Fruit fly (Drosophila melanogaster) whole organism, embryonic: ENCODE results near the gene CG4278.

ENCODE experiments used
- ATbp ChIP-seq: fragments of 200-800 bp; sonication (Bioruptor generic); optimal IDR thresholded peaks from 2 replicates; lab custom pipeline; 2017; ENCODE audit warnings: missing biosample characterization, mild to moderate bottlenecking, missing genetic modification characterization, missing genetic modification reagents
- Awh ChIP-seq: fragments of 200-800 bp; sonication (Bioruptor generic); IDR thresholded peaks from 2 replicates; pipeline ENCODE4, ENCODE4 v1.3.6; 2022; ENCODE audit warnings: missing biosample characterization, missing genetic modification characterization
- B-H1 ChIP-seq: fragments of 200-800 bp; sonication (Bioruptor generic); IDR thresholded peaks from 3 replicates; pipeline ENCODE4 v1.3.6; 2022; ENCODE audit warnings: missing biosample characterization, missing genetic modification characterization
- CG14050 ChIP-seq: fragments of 200-800 bp; sonication (Bioruptor generic); IDR thresholded peaks from 3 replicates; pipeline ENCODE4 v1.3.6; 2022; ENCODE audit warnings: missing biosample characterization, missing genetic modification characterization
- CG15479 ChIP-seq: fragments of 200-800 bp; sonication (Bioruptor generic); optimal IDR thresholded peaks from 3 replicates; lab custom pipeline; 2019; ENCODE audit warnings: missing biosample characterization, mild to moderate bottlenecking, missing genetic modification characterization, moderate library complexity
- CG15696 ChIP-seq: fragments of 200-800 bp; sonication (Bioruptor generic); optimal IDR thresholded peaks from 2 replicates; lab custom pipeline; 2019; ENCODE audit warnings: missing biosample characterization, mild to moderate bottlenecking, missing genetic modification characterization, moderate library complexity
- CG16863 ChIP-seq: fragments of 200-800 bp; sonication (Bioruptor generic); optimal IDR thresholded peaks from 3 replicates; lab custom pipeline; 2016; ENCODE audit warnings: missing biosample characterization, missing genetic modification characterization
- CG17612 ChIP-seq: fragments of 200-800 bp; sonication (Bioruptor generic); IDR thresholded peaks from 2 replicates; pipeline ENCODE4 v1.3.6; 2022; ENCODE audit warnings: missing biosample characterization, missing genetic modification characterization
- CG3163 ChIP-seq: fragments of 200-800 bp; sonication (Bioruptor generic); optimal IDR thresholded peaks from 3 replicates; lab custom pipeline; 2016; ENCODE audit warnings: missing biosample characterization, missing genetic modification characterization
- CG4424 ChIP-seq: fragments of 200-800 bp; sonication (Bioruptor generic); optimal IDR thresholded peaks from 3 replicates; lab custom pipeline; 2016; ENCODE audit warnings: missing biosample characterization, missing genetic modification characterization
- CG6272 ChIP-seq: fragments of 200-800 bp; sonication (Bioruptor generic); IDR thresholded peaks from 2 replicates; pipeline ENCODE4 v1.3.6; 2022; ENCODE audit warnings: missing biosample characterization, missing genetic modification characterization
- CG8089 ChIP-seq: fragments of 200-800 bp; sonication (Bioruptor generic); optimal IDR thresholded peaks from 3 replicates; lab custom pipeline; 2016; ENCODE audit warnings: missing biosample characterization, missing genetic modification characterization
- CG9609 ChIP-seq: fragments of 200-800 bp; sonication (Bioruptor generic); optimal IDR thresholded peaks from 3 replicates; lab custom pipeline; 2016; ENCODE audit warnings: missing biosample characterization, missing genetic modification characterization
- Chrac-16 ChIP-seq: fragments of 200-800 bp; sonication (Bioruptor generic); optimal IDR thresholded peaks from 3 replicates; lab custom pipeline; 2016; ENCODE audit warnings: missing biosample characterization, missing genetic modification characterization
- H15 ChIP-seq: fragments of 200-800 bp; sonication (Bioruptor generic); IDR thresholded peaks from 3 replicates; pipeline ENCODE4 v1.3.6; 2022; ENCODE audit warnings: missing biosample characterization, missing genetic modification characterization
- Hand ChIP-seq: fragments of 200-800 bp; sonication (Bioruptor generic); optimal IDR thresholded peaks from 2 replicates; lab custom pipeline; 2017; ENCODE audit warnings: mild to moderate bottlenecking, missing biosample characterization, missing genetic modification reagents, missing genetic modification characterization
- HmgD ChIP-seq: fragments of 200-800 bp; sonication (Bioruptor generic); optimal IDR thresholded peaks from 3 replicates; lab custom pipeline; 2016; ENCODE audit warnings: missing biosample characterization, missing genetic modification characterization
- Max ChIP-seq: fragments of 200-800 bp; sonication (Bioruptor generic); optimal IDR thresholded peaks from 2 replicates; lab custom pipeline; 2016; ENCODE audit warnings: missing biosample characterization, mild to moderate bottlenecking, missing genetic modification characterization
- Myb ChIP-seq: fragments of 200-800 bp; sonication (Bioruptor generic); optimal IDR thresholded peaks from 2 replicates; lab custom pipeline; 2016; ENCODE audit warnings: missing biosample characterization, missing genetic modification characterization
- Nf-YC ChIP-seq: fragments of 200-800 bp; optimal IDR thresholded peaks from 3 replicates; lab custom pipeline; 2019; ENCODE audit warnings: missing biosample characterization, mild to moderate bottlenecking, missing genetic modification characterization, moderate library complexity
- Oli ChIP-seq: fragments of 200-800 bp; sonication (Bioruptor generic); optimal IDR thresholded peaks from 2 replicates; lab custom pipeline; 2018; ENCODE audit warnings: missing biosample characterization, mild to moderate bottlenecking, missing genetic modification characterization, moderate library complexity
- PHDP ChIP-seq: fragments of 200-800 bp; sonication (Bioruptor generic); optimal IDR thresholded peaks from 3 replicates; lab custom pipeline; 2018; ENCODE audit warnings: missing biosample characterization, mild to moderate bottlenecking, missing genetic modification characterization, moderate library complexity
- Side ChIP-seq: fragments of 200-800 bp; sonication (Bioruptor generic); optimal IDR thresholded peaks from 2 replicates; lab custom pipeline; 2016; ENCODE audit warnings: missing biosample characterization, missing genetic modification characterization
- TFAM ChIP-seq: fragments of 200-800 bp; sonication (Bioruptor generic); optimal IDR thresholded peaks from 2 replicates; lab custom pipeline; 2017; ENCODE audit warnings: missing biosample characterization, missing genetic modification characterization, inconsistent platforms
- Trl ChIP-seq, 3 experiments: fragments of >200 bp in 2 of 3; fragments of 200-800 bp in 1 of 3; sonication (Bioruptor generic) in 1 of 3; optimal IDR thresholded peaks; 2 replicates in 1 of 3; 3 replicates in 2 of 3; lab custom pipeline; 2016 to 2017; ENCODE audit warnings: missing biosample characterization in 1 of 3, missing genetic modification characterization in 1 of 3
- al ChIP-seq: fragments of 200-800 bp; sonication (Bioruptor generic); IDR thresholded peaks from 2 replicates; pipeline ENCODE4 v1.3.6; 2022; ENCODE audit warnings: missing biosample characterization, missing genetic modification characterization
- amos ChIP-seq: fragments of 200-800 bp; sonication (Bioruptor generic); IDR thresholded peaks from 2 replicates; pipeline ENCODE4 v1.3.6; 2022; ENCODE audit warnings: missing biosample characterization, missing genetic modification characterization; ENCODE audit not compliant: partially characterized antibody
- ase ChIP-seq: fragments of 200-800 bp; sonication (Bioruptor generic); IDR thresholded peaks from 3 replicates; pipeline ENCODE4 v1.3.6; 2022; ENCODE audit warnings: missing biosample characterization, missing genetic modification characterization
- cas ChIP-seq: fragments of 200-800 bp; sonication (Bioruptor generic); IDR thresholded peaks from 2 replicates; pipeline ENCODE4 v1.3.6; 2022; ENCODE audit warnings: missing biosample characterization, missing genetic modification characterization
- crol ChIP-seq: fragments of 200-800 bp; sonication (Bioruptor generic); IDR thresholded peaks from 2 replicates; pipeline ENCODE4 v1.3.6; 2022; ENCODE audit warnings: missing biosample characterization, missing genetic modification characterization
- dm ChIP-seq: fragments of 200-800 bp; sonication (Bioruptor generic); optimal IDR thresholded peaks from 3 replicates; lab custom pipeline; 2016; ENCODE audit warnings: missing biosample characterization, missing genetic modification characterization
- en ChIP-seq: fragments of 200-800 bp; sonication (Bioruptor generic); optimal IDR thresholded peaks from 2 replicates; lab custom pipeline; 2016; ENCODE audit warnings: missing biosample characterization, missing genetic modification characterization
- fru ChIP-seq: fragments of >200 bp; optimal IDR thresholded peaks from 2 replicates; lab custom pipeline; 2017
- ftz-f1 ChIP-seq: fragments of 200-800 bp; sonication (Bioruptor generic); optimal IDR thresholded peaks from 2 replicates; lab custom pipeline; 2016; ENCODE audit warnings: missing biosample characterization, missing genetic modification characterization
- gcm2 ChIP-seq: fragments of 200-800 bp; sonication (Bioruptor generic); optimal IDR thresholded peaks from 2 replicates; lab custom pipeline; 2016; ENCODE audit warnings: missing biosample characterization, missing genetic modification characterization
- her ChIP-seq: fragments of 200-800 bp; sonication (Bioruptor generic); optimal IDR thresholded peaks from 2 replicates; lab custom pipeline; 2016; ENCODE audit warnings: missing biosample characterization, missing genetic modification characterization
- hkb ChIP-seq, 2 experiments: fragments of 200-800 bp in 1 of 2; fragments of >200 bp in 1 of 2; sonication (Bioruptor generic) in 1 of 2; IDR thresholded peaks in 1 of 2; optimal IDR thresholded peaks in 1 of 2; 2 replicates each; pipeline versions ENCODE4 v1.3.6 to Lab custom; 2017 to 2022; ENCODE audit warnings: missing biosample characterization in 1 of 2, missing genetic modification characterization in 1 of 2
- hth ChIP-seq: fragments of >200 bp; optimal IDR thresholded peaks from 2 replicates; lab custom pipeline; 2017; ENCODE audit warnings: inconsistent platforms
- inv ChIP-seq: fragments of 200-800 bp; sonication (Bioruptor generic); IDR thresholded peaks from 2 replicates; pipeline ENCODE4 v1.3.6; 2022; ENCODE audit warnings: missing biosample characterization, missing genetic modification characterization; ENCODE audit not compliant: partially characterized antibody
- klu ChIP-seq: fragments of 200-800 bp; sonication (Bioruptor generic); IDR thresholded peaks from 2 replicates; pipeline ENCODE4 v1.3.6; 2022; ENCODE audit warnings: missing biosample characterization, missing genetic modification characterization
- lilli ChIP-seq: fragments of 200-800 bp; sonication (Bioruptor generic); optimal IDR thresholded peaks from 3 replicates; lab custom pipeline; 2016; ENCODE audit warnings: missing biosample characterization, missing genetic modification characterization
- nau ChIP-seq: fragments of 200-800 bp; sonication (Bioruptor generic); optimal IDR thresholded peaks from 3 replicates; lab custom pipeline; 2017; ENCODE audit warnings: missing biosample characterization, mild to moderate bottlenecking, missing genetic modification characterization, missing genetic modification reagents
- peb ChIP-seq: fragments of 200-800 bp; sonication (Bioruptor generic); IDR thresholded peaks from 2 replicates; pipeline ENCODE4 v1.3.6; 2022; ENCODE audit warnings: missing biosample characterization, missing genetic modification characterization
- prd ChIP-seq, 3 experiments: fragments of >200 bp in 2 of 3; fragments of 200-800 bp in 1 of 3; sonication (Bioruptor generic) in 1 of 3; optimal IDR thresholded peaks in 2 of 3; IDR thresholded peaks in 1 of 3; 2 replicates in 2 of 3; 3 replicates in 1 of 3; pipeline versions ENCODE4 v1.3.6 to Lab custom; 2017 to 2022; ENCODE audit warnings: missing biosample characterization in 1 of 3, missing genetic modification characterization in 1 of 3
- sens ChIP-seq: fragments of 200-800 bp; sonication (Bioruptor generic); peaks from one replicate; lab custom pipeline; 2016; ENCODE audit warnings: missing biosample characterization, missing genetic modification characterization
- sens-2 ChIP-seq: fragments of 200-800 bp; sonication (Bioruptor generic); IDR thresholded peaks from 2 replicates; pipeline ENCODE4 v1.3.6; 2022; ENCODE audit warnings: missing biosample characterization, missing genetic modification characterization
- sob ChIP-seq: fragments of 200-800 bp; sonication (Bioruptor generic); IDR thresholded peaks from 2 replicates; pipeline ENCODE4 v1.3.6; 2022; ENCODE audit warnings: missing biosample characterization, missing genetic modification characterization
- tll ChIP-seq, 2 experiments: fragments of 200-800 bp in 1 of 2; fragments of >200 bp in 1 of 2; sonication (Bioruptor generic) in 1 of 2; optimal IDR thresholded peaks; 2 replicates each; lab custom pipeline; 2017 to 2019; ENCODE audit warnings: missing biosample characterization in 2 of 2, missing genetic modification characterization in 2 of 2, mild to moderate bottlenecking in 1 of 2, moderate library complexity in 1 of 2
- toy ChIP-seq: fragments of 200-800 bp; sonication (Bioruptor generic); IDR thresholded peaks from 2 replicates; pipeline ENCODE4 v1.3.6; 2022; ENCODE audit warnings: missing biosample characterization, missing genetic modification characterization
- trem ChIP-seq: fragments of 200-800 bp; optimal IDR thresholded peaks from 3 replicates; lab custom pipeline; 2019; ENCODE audit warnings: missing biosample characterization, mild to moderate bottlenecking, missing genetic modification characterization, moderate library complexity
- ttk ChIP-seq: fragments of 200-800 bp; sonication (Bioruptor generic); IDR thresholded peaks from 2 replicates; pipeline ENCODE4 v2.1.2; 2022; ENCODE audit warnings: missing biosample characterization, missing genetic modification characterization
- vfl ChIP-seq: fragments of 200-800 bp; sonication (Bioruptor generic); optimal IDR thresholded peaks from 2 replicates; lab custom pipeline; 2016; ENCODE audit warnings: missing biosample characterization, missing genetic modification characterization

CG4278 gene

dm6 chr2L:16357865-16358264 lies 31.0 kb downstream of the CG4278 start (continued):
- TF ChIP-seq klu (GFP tag; lab: Robert Waterston, UW), result no peak
- TF ChIP-seq CG16863, result no peak
- no peak for TF ChIP-seq hkb (optimal IDR thresholded peaks at IDR 0.05; lab: Kevin White, UChicago)
- no peak for TF ChIP-seq hkb (GFP tag; IDR thresholded peaks at IDR 0.05; lab: Robert Waterston, UW)
- peak; percentile 10 for TF ChIP-seq CG4424 (GFP tag; lab: Kevin White, UChicago)
- no peak for TF ChIP-seq sob (GFP tag; lab: Robert Waterston, UW)
- no peak for TF ChIP-seq CG3163
- TF ChIP-seq dm (GFP tag; lab: Kevin White, UChicago), result no peak
- no peak for TF ChIP-seq Side (GFP tag; lab: Kevin White, UChicago)
- no peak for TF ChIP-seq her (GFP tag; lab: Kevin White, UChicago)
- no peak for TF ChIP-seq Max (GFP tag; lab: Kevin White, UChicago)
- no peak for TF ChIP-seq ttk
- TF ChIP-seq CG9609 (GFP tag; lab: Kevin White, UChicago), result no peak
- TF ChIP-seq sens (GFP tag; lab: Kevin White, UChicago), result peak; percentile 82
- TF ChIP-seq cas (GFP tag; lab: Robert Waterston, UW), result no peak
- no peak for TF ChIP-seq fru (lab: Kevin White, UChicago)
- TF ChIP-seq B-H1 (GFP tag; lab: Robert Waterston, UW), result no peak
- TF ChIP-seq Nf-YC (tag; lab: Kevin White, UChicago), result no peak
- TF ChIP-seq amos (GFP tag; lab: Robert Waterston, UW), result no peak
- TF ChIP-seq sens-2, result no peak
- no peak for TF ChIP-seq gcm2 (GFP tag; lab: Kevin White, UChicago)
- no peak for TF ChIP-seq Trl (optimal IDR thresholded peaks at IDR 0.05; lab: Kevin White, UChicago)
- no peak for TF ChIP-seq Trl (GFP tag; optimal IDR thresholded peaks at IDR 0.05; lab: Kevin White, UChicago)
- TF ChIP-seq inv (GFP tag; lab: Robert Waterston, UW), result no peak
- no peak for TF ChIP-seq Chrac-16
- no peak for TF ChIP-seq TFAM (GFP tag; lab: Kevin White, UChicago)
- TF ChIP-seq crol (GFP tag; lab: Robert Waterston, UW), result no peak
- no peak for TF ChIP-seq vfl (GFP tag; lab: Kevin White, UChicago)
- TF ChIP-seq CG15479 (GFP tag; lab: Kevin White, UChicago), result no peak
- no peak for TF ChIP-seq lilli
- no peak for TF ChIP-seq CG15696
- no peak for TF ChIP-seq tll (GFP tag; optimal IDR thresholded peaks at IDR 0.05; lab: Kevin White, UChicago)
- TF ChIP-seq ase, result 0 out of 3 replicates have a peak, but pooled peaks have one; percentile 7
- no peak for TF ChIP-seq hth (lab: Kevin White, UChicago)
- no peak for TF ChIP-seq CG14050 (GFP tag; lab: Robert Waterston, UW)
- TF ChIP-seq Awh (GFP tag; lab: Robert Waterston, UW), result no peak; the same call in 1 of the 2 replicates
- no peak for TF ChIP-seq al (GFP tag; lab: Robert Waterston, UW)
- no peak for TF ChIP-seq nau
- TF ChIP-seq CG8089 (GFP tag; lab: Kevin White, UChicago), result no peak
- no peak for TF ChIP-seq Myb (GFP tag; lab: Kevin White, UChicago)
- TF ChIP-seq CG6272, result no peak
- peak; percentile 29 for TF ChIP-seq trem (tag; lab: Kevin White, UChicago)
- no peak for TF ChIP-seq prd (optimal IDR thresholded peaks at IDR 0.05; lab: Kevin White, UChicago)
- TF ChIP-seq prd (GFP tag; IDR thresholded peaks at IDR 0.05; lab: Robert Waterston, UW), result peak; percentile 41; the same call in 1 of the 3 replicates
- TF ChIP-seq en (GFP tag; lab: Kevin White, UChicago), result no peak
- no peak for TF ChIP-seq peb
- TF ChIP-seq CG17612 (GFP tag; lab: Robert Waterston, UW), result no peak
- no peak for TF ChIP-seq HmgD (GFP tag; lab: Kevin White, UChicago)
- no peak for TF ChIP-seq Hand (GFP tag; lab: Kevin White, UChicago)
- peak; percentile 25 for TF ChIP-seq ATbp (GFP tag; lab: Kevin White, UChicago)
- TF ChIP-seq toy (GFP tag; lab: Robert Waterston, UW), result no peak
- peak; percentile 17 for TF ChIP-seq Oli (tag; lab: Kevin White, UChicago)
- TF ChIP-seq PHDP (tag; lab: Kevin White, UChicago), result peak; percentile 50
- no peak for TF ChIP-seq ftz-f1 (GFP tag; lab: Kevin White, UChicago)
- TF ChIP-seq H15 (GFP tag; lab: Robert Waterston, UW), result no peak
